Fruit fly (Drosophila melanogaster): ENCODE results near the gene Gapdh2.
A peak's percentile ranks its signal among the peaks of the same experiment; 100 is the strongest.

Gapdh2 gene

DNA sequence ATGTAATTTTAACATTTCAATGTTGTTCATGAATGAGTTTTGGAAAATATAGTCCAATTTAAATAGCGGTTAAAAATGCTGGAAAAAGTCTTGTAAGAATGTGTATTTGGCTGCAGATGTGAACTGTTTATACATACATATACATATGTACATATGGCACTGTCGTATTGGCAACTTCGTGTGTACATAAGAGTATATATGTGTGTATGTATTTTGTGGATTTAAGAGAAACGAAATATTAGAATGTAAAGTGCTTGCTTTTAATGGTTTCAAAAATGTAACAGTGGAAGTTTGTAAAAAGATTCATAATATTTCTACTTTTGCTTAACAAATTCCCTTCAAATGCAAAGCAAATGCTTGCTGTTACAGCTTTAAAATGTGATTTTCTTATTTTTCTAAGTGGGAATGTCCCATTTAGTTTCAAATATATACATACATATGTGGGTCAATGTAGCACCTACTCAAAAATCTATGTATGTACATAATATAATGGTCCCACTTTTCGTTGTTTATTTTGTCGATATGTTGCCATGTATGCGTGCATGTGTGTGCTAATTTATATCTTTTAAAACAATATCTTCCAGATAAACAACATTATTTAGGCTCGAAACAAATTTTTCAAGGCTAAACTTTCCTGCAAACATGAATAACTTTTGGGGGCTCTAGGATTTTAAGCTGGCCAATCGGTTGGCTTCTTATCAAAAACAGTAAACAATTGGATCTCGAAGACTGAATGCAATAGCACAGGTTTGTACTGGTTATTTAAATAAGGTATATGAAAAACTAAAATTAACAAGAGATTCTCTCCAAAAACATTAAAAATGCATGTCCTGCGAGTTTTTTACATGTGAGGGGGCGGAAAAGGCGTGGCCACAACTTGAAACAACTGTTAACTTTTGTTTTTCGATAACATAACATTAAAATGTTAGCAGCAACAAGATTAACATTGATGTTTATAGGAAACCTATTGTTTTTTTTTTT lies 3.1 kb downstream of the Gapdh2 start (continued):
- TF ChIP-seq CG10209 (GFP tag; optimal IDR thresholded peaks at IDR 0.05) = peak; percentile 77
- no peak for TF ChIP-seq ci (GFP tag; IDR thresholded peaks at IDR 0.05)
- TF ChIP-seq CG9215 (GFP tag; IDR thresholded peaks at IDR 0.05) = no peak
- TF ChIP-seq tgo (GFP tag; IDR thresholded peaks at IDR 0.05) = no peak; the same call in 2 of the 3 replicates
- TF ChIP-seq Sry-δ (GFP tag; optimal IDR thresholded peaks at IDR 0.05) = peak; percentile 25
- peak; percentile 48 for TF ChIP-seq grn (GFP tag; optimal IDR thresholded peaks at IDR 0.05)
- TF ChIP-seq CG34224 (GFP tag; IDR thresholded peaks at IDR 0.05; ENCODE audit: partially characterized antibody) = no peak
- TF ChIP-seq CG4360 (GFP tag; IDR thresholded peaks at IDR 0.05) = 0 out of 2 replicates have a peak, but pooled peaks have one; percentile 25
- peak; percentile 14; the same call in 1 of the 3 replicates for TF ChIP-seq B-H1 (GFP tag; IDR thresholded peaks at IDR 0.05)
- TF ChIP-seq CG11093 (GFP tag; IDR thresholded peaks at IDR 0.05) = no peak
- peak; percentile 85 for TF ChIP-seq HHEX (GFP tag; optimal IDR thresholded peaks at IDR 0.05)
- TF ChIP-seq bigmax (GFP tag; optimal IDR thresholded peaks at IDR 0.05) = peak; percentile 32
- TF ChIP-seq Nf-YB (GFP tag; optimal IDR thresholded peaks at IDR 0.05) = peak; percentile 46
- peak; percentile 53 for TF ChIP-seq CG2202 (tag; optimal IDR thresholded peaks at IDR 0.05)
- no peak for TF ChIP-seq sim (GFP tag; IDR thresholded peaks at IDR 0.05)
- TF ChIP-seq CG31388 (GFP tag; optimal IDR thresholded peaks at IDR 0.05) = no peak
- peak in 1 of 2 experiments; percentile 49 for TF ChIP-seq Hr51 (GFP tag; optimal IDR thresholded peaks at IDR 0.05)
- TF ChIP-seq CG42726 (GFP tag; IDR thresholded peaks at IDR 0.05; ENCODE audit: partially characterized antibody) = no peak
- TF ChIP-seq repo (GFP tag; optimal IDR thresholded peaks at IDR 0.05) = peak; percentile 51
- TF ChIP-seq ranshi (GFP tag; IDR thresholded peaks at IDR 0.05) = peak; percentile 29; the same call in 1 of the 2 replicates
- peak; percentile 62 for TF ChIP-seq org-1 (GFP tag; optimal IDR thresholded peaks at IDR 0.05)
- peak; percentile 35 for TF ChIP-seq Max (GFP tag; optimal IDR thresholded peaks at IDR 0.05)
- no peak for TF ChIP-seq grau (tag; optimal IDR thresholded peaks at IDR 0.05)
- TF ChIP-seq Bgb (GFP tag; IDR thresholded peaks at IDR 0.05; ENCODE audit: partially characterized antibody) = no peak
- TF ChIP-seq fd64A (GFP tag; optimal IDR thresholded peaks at IDR 0.05) = peak; percentile 63
- TF ChIP-seq CG1233 (GFP tag; optimal IDR thresholded peaks at IDR 0.05) = no peak
- peak; percentile 11 for TF ChIP-seq CTCF (GFP tag; optimal IDR thresholded peaks at IDR 0.05)
- TF ChIP-seq amos (GFP tag; IDR thresholded peaks at IDR 0.05; ENCODE audit: partially characterized antibody) = no peak
- TF ChIP-seq lilli (GFP tag; optimal IDR thresholded peaks at IDR 0.05) = no peak
- no peak for TF ChIP-seq bbx (GFP tag; IDR thresholded peaks at IDR 0.05; ENCODE audit: partially characterized antibody)
- no peak for TF ChIP-seq ap (GFP tag; IDR thresholded peaks at IDR 0.05)
- peak; percentile 13 for TF ChIP-seq CG7786 (GFP tag; optimal IDR thresholded peaks at IDR 0.05)
- peak; percentile 20 for TF ChIP-seq CG18262 (tag; optimal IDR thresholded peaks at IDR 0.05)
- peak; percentile 47 for TF ChIP-seq CG13624 (GFP tag; optimal IDR thresholded peaks at IDR 0.05)

DNA sequence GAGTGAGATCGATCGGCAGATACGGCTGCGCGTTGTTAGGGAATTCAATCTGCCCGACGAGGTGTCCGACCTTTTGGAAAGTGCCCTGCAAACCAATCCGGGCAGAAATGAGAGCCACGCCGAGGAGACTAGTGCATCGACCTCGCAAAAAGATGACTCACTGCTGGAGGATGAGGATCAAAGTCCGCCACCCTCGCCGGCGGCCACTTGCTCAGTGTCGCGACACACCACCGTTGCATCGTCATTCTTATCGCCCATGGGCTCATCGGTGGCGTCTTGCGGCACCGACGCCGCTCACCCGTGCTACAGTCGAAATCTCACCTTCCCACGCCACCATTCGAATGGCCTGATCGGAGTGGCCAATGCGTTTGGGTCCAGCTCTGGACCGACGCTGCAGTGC lies 6.5 kb downstream of the Gapdh2 start:
- TF ChIP-seq MESR4 (GFP tag; optimal IDR thresholded peaks at IDR 0.05) (no peak), NK7.1 (GFP tag; optimal IDR thresholded peaks at IDR 0.05) (no peak), Six4 (GFP tag; optimal IDR thresholded peaks at IDR 0.05) (no peak), Dp (GFP tag; optimal IDR thresholded peaks at IDR 0.05) (no peak), Sox102F (GFP tag; optimal IDR thresholded peaks at IDR 0.05) (no peak), pnt (GFP tag; optimal IDR thresholded peaks at IDR 0.05) (no peak), Ets65A (GFP tag) (no peak), CG10543 (GFP tag; optimal IDR thresholded peaks at IDR 0.05) (no peak), dati (GFP tag; IDR thresholded peaks at IDR 0.05) (no peak), CG12104 (GFP tag; optimal IDR thresholded peaks at IDR 0.05) (no peak), CG7556 (GFP tag; optimal IDR thresholded peaks at IDR 0.05) (no peak), CG15479 (GFP tag; optimal IDR thresholded peaks at IDR 0.05) (no peak), CG7271 (tag; optimal IDR thresholded peaks at IDR 0.05) (no peak), CG13775 (GFP tag; optimal IDR thresholded peaks at IDR 0.05) (no peak), zen (tag; optimal IDR thresholded peaks at IDR 0.05) (no peak), CG1832 (GFP tag; optimal IDR thresholded peaks at IDR 0.05) (no peak), toy (GFP tag; IDR thresholded peaks at IDR 0.05) (no peak)
